Fruit fly (Drosophila melanogaster) whole organism, prepupa: ENCODE results near the gene CG9588.
A peak's percentile ranks its signal among the peaks of the same experiment; 100 is the strongest.

ENCODE experiments used
- Blimp-1 ChIP-seq: fragments of 200-800 bp; sonication (Bioruptor generic); optimal IDR thresholded peaks from 3 replicates; lab custom pipeline; 2017; ENCODE audit warnings: missing biosample characterization, missing genetic modification characterization, mild to moderate bottlenecking, moderate library complexity, missing genetic modification reagents
- CG10631 ChIP-seq: fragments of 200-800 bp; sonication (Bioruptor generic); optimal IDR thresholded peaks from 2 replicates; lab custom pipeline; 2016; ENCODE audit warnings: missing biosample characterization, missing genetic modification characterization
- CG10669 ChIP-seq: fragments of 200-800 bp; sonication (Bioruptor generic); optimal IDR thresholded peaks from 3 replicates; lab custom pipeline; 2018; ENCODE audit warnings: missing biosample characterization, mild to moderate bottlenecking, missing genetic modification characterization, moderate library complexity
- CG11762 ChIP-seq: fragments of 200-800 bp; sonication (Bioruptor generic); optimal IDR thresholded peaks from 3 replicates; lab custom pipeline; 2016; ENCODE audit warnings: missing biosample characterization, missing genetic modification characterization; ENCODE audit not compliant: insufficient read depth
- CG15336 ChIP-seq: fragments of 200-800 bp; sonication (Bioruptor generic); IDR thresholded peaks from 2 replicates; pipeline ENCODE4 v1.3.6; 2022; ENCODE audit warnings: missing biosample characterization, missing genetic modification characterization
- CG1621 ChIP-seq: fragments of 200-800 bp; sonication (Bioruptor generic); optimal IDR thresholded peaks from 3 replicates; lab custom pipeline; 2018; ENCODE audit warnings: missing biosample characterization, mild to moderate bottlenecking, missing genetic modification characterization
- CG16779 ChIP-seq: fragments of 200-800 bp; sonication (Bioruptor generic); optimal IDR thresholded peaks from 3 replicates; lab custom pipeline; 2017; ENCODE audit warnings: missing biosample characterization, mild to moderate bottlenecking, missing genetic modification characterization
- CG3032 ChIP-seq: fragments of 200-800 bp; optimal IDR thresholded peaks from 2 replicates; lab custom pipeline; 2019; ENCODE audit warnings: missing biosample characterization, mild to moderate bottlenecking, missing genetic modification characterization, moderate library complexity
- CG31627 ChIP-seq: fragments of 200-800 bp; sonication (Bioruptor generic); optimal IDR thresholded peaks from 3 replicates; lab custom pipeline; 2016; ENCODE audit warnings: missing biosample characterization, missing genetic modification characterization
- CG32006 ChIP-seq: fragments of 200-800 bp; sonication (Bioruptor generic); optimal IDR thresholded peaks from 3 replicates; lab custom pipeline; 2017; ENCODE audit warnings: missing biosample characterization, mild to moderate bottlenecking, missing genetic modification characterization
- CG4318 ChIP-seq: fragments of 200-800 bp; sonication (Bioruptor generic); optimal IDR thresholded peaks from 3 replicates; lab custom pipeline; 2017; ENCODE audit warnings: missing biosample characterization, mild to moderate bottlenecking, missing genetic modification characterization
- CG6163 ChIP-seq: fragments of 200-800 bp; sonication (Bioruptor generic); IDR thresholded peaks from 3 replicates; pipeline ENCODE4 v1.3.6; 2022; ENCODE audit warnings: missing biosample characterization, missing genetic modification characterization
- CG6792 ChIP-seq: fragments of 200-800 bp; sonication (Bioruptor generic); optimal IDR thresholded peaks from 3 replicates; lab custom pipeline; 2016; ENCODE audit warnings: missing biosample characterization, missing genetic modification characterization
- CG6808 ChIP-seq: fragments of 200-800 bp; sonication (Bioruptor generic); optimal IDR thresholded peaks from 3 replicates; lab custom pipeline; 2017; ENCODE audit warnings: missing biosample characterization, missing genetic modification characterization, mild to moderate bottlenecking, moderate library complexity, missing genetic modification reagents
- CG6854 ChIP-seq: fragments of 200-800 bp; sonication (Bioruptor generic); optimal IDR thresholded peaks from 2 replicates; lab custom pipeline; 2017; ENCODE audit warnings: missing biosample characterization, mild to moderate bottlenecking, missing genetic modification characterization
- CG7368 ChIP-seq: fragments of 200-800 bp; sonication (Bioruptor generic); optimal IDR thresholded peaks from 3 replicates; lab custom pipeline; 2016; ENCODE audit warnings: missing biosample characterization, missing genetic modification characterization
- CG8119 ChIP-seq: fragments of 200-800 bp; sonication (Bioruptor generic); IDR thresholded peaks from 3 replicates; pipeline ENCODE4 v1.3.6; 2022; ENCODE audit warnings: missing biosample characterization, missing genetic modification characterization
- CG8319 ChIP-seq: fragments of 200-800 bp; sonication (Bioruptor generic); optimal IDR thresholded peaks from 3 replicates; lab custom pipeline; 2016; ENCODE audit warnings: missing biosample characterization, missing genetic modification characterization
- CG9139 ChIP-seq: fragments of 200-800 bp; sonication (Bioruptor generic); optimal IDR thresholded peaks from 3 replicates; lab custom pipeline; 2017; ENCODE audit warnings: missing biosample characterization, mild to moderate bottlenecking, missing genetic modification characterization
- Eip75B ChIP-seq: fragments of 200-800 bp; sonication (Bioruptor generic); optimal IDR thresholded peaks from 3 replicates; lab custom pipeline; 2016; ENCODE audit warnings: missing biosample characterization, missing genetic modification characterization
- Eip93F ChIP-seq: fragments of 200-800 bp; sonication (Bioruptor generic); optimal IDR thresholded peaks from 2 replicates; lab custom pipeline; 2016; ENCODE audit warnings: missing biosample characterization, mild to moderate bottlenecking, missing genetic modification characterization
- Ets96B ChIP-seq: fragments of 200-800 bp; optimal IDR thresholded peaks from 2 replicates; lab custom pipeline; 2019; ENCODE audit warnings: missing biosample characterization, mild to moderate bottlenecking, missing genetic modification characterization, moderate library complexity
- Gug ChIP-seq: fragments of 200-800 bp; sonication (Bioruptor generic); IDR thresholded peaks from 2 replicates; pipeline ENCODE4 v1.3.6; 2022; ENCODE audit warnings: missing biosample characterization, missing genetic modification characterization
- Hr38 ChIP-seq: sonication (Bioruptor generic); optimal IDR thresholded peaks from 2 replicates; lab custom pipeline; 2016; ENCODE audit warnings: missing biosample characterization, missing genetic modification characterization
- Hr39 ChIP-seq: fragments of 200-800 bp; sonication (Bioruptor generic); optimal IDR thresholded peaks from 2 replicates; lab custom pipeline; 2016; ENCODE audit warnings: missing biosample characterization, missing genetic modification characterization
- Met ChIP-seq: fragments of 200-800 bp; sonication (Bioruptor generic); optimal IDR thresholded peaks from 3 replicates; lab custom pipeline; 2016; ENCODE audit warnings: missing biosample characterization, missing genetic modification characterization
- OdsH ChIP-seq: fragments of 200-800 bp; sonication (Bioruptor generic); optimal IDR thresholded peaks from 3 replicates; lab custom pipeline; 2016; ENCODE audit warnings: missing biosample characterization, missing genetic modification characterization
- Smox ChIP-seq: fragments of 200-800 bp; sonication (Bioruptor generic); optimal IDR thresholded peaks from 3 replicates; lab custom pipeline; 2016; ENCODE audit warnings: missing biosample characterization, missing genetic modification characterization
- Sox102F ChIP-seq: fragments of 200-800 bp; sonication (Bioruptor generic); optimal IDR thresholded peaks from 2 replicates; lab custom pipeline; 2016; ENCODE audit warnings: missing biosample characterization, mild to moderate bottlenecking, missing genetic modification characterization
- Sox15 ChIP-seq: fragments of 200-800 bp; sonication (Bioruptor generic); optimal IDR thresholded peaks from 3 replicates; lab custom pipeline; 2016; ENCODE audit warnings: missing biosample characterization, missing genetic modification characterization
- achi ChIP-seq: fragments of 200-800 bp; sonication (Bioruptor generic); optimal IDR thresholded peaks from 3 replicates; lab custom pipeline; 2016; ENCODE audit warnings: missing biosample characterization, missing genetic modification characterization
- acj6 ChIP-seq: fragments of 200-800 bp; sonication (Bioruptor generic); optimal IDR thresholded peaks from 3 replicates; lab custom pipeline; 2016; ENCODE audit warnings: missing biosample characterization, missing genetic modification characterization
- cyc ChIP-seq: fragments of 200-800 bp; sonication (Bioruptor generic); optimal IDR thresholded peaks from 3 replicates; lab custom pipeline; 2016; ENCODE audit warnings: missing biosample characterization, missing genetic modification characterization
- dac ChIP-seq: fragments of 200-800 bp; sonication (Bioruptor generic); optimal IDR thresholded peaks from 2 replicates; lab custom pipeline; 2017; ENCODE audit warnings: missing biosample characterization, mild to moderate bottlenecking, missing genetic modification characterization
- eg ChIP-seq: fragments of 200-800 bp; sonication (Bioruptor generic); IDR thresholded peaks from 3 replicates; pipeline ENCODE4 v1.3.6; 2022; ENCODE audit warnings: missing biosample characterization, missing genetic modification characterization
- esn ChIP-seq: fragments of 200-800 bp; sonication (Bioruptor generic); optimal IDR thresholded peaks from 2 replicates; lab custom pipeline; 2016; ENCODE audit warnings: missing biosample characterization, mild to moderate bottlenecking, missing genetic modification characterization, moderate library complexity
- fd59A ChIP-seq: fragments of 200-800 bp; sonication (Bioruptor generic); optimal IDR thresholded peaks from 2 replicates; lab custom pipeline; 2017; ENCODE audit warnings: missing biosample characterization, mild to moderate bottlenecking, missing genetic modification characterization, missing genetic modification reagents
- net ChIP-seq: fragments of 200-800 bp; sonication (Bioruptor generic); optimal IDR thresholded peaks from 3 replicates; lab custom pipeline; 2016; ENCODE audit warnings: missing biosample characterization, missing genetic modification characterization
- pdm3 ChIP-seq: fragments of 200-800 bp; sonication (Bioruptor generic); optimal IDR thresholded peaks from 3 replicates; lab custom pipeline; 2016; ENCODE audit warnings: missing biosample characterization, missing genetic modification characterization
- salr ChIP-seq, 2 experiments: fragments of 200-800 bp; sonication (Bioruptor generic); optimal IDR thresholded peaks; 3 replicates each; lab custom pipeline; 2016 to 2018; ENCODE audit warnings: missing biosample characterization in 2 of 2, missing genetic modification characterization in 2 of 2, mild to moderate bottlenecking in 1 of 2
- spab ChIP-seq: fragments of 200-800 bp; sonication (Bioruptor generic); optimal IDR thresholded peaks from 2 replicates; lab custom pipeline; 2017; ENCODE audit warnings: missing biosample characterization, mild to moderate bottlenecking, missing genetic modification characterization, missing genetic modification reagents
- svp ChIP-seq: fragments of 200-800 bp; sonication (Bioruptor generic); peaks from one replicate; lab custom pipeline; 2016; ENCODE audit warnings: missing biosample characterization, missing genetic modification characterization
- topi ChIP-seq: fragments of 200-800 bp; sonication (Bioruptor generic); optimal IDR thresholded peaks from 3 replicates; lab custom pipeline; 2016; ENCODE audit warnings: missing biosample characterization, missing genetic modification characterization
- vri ChIP-seq: fragments of 200-800 bp; sonication (Bioruptor generic); optimal IDR thresholded peaks from 3 replicates; lab custom pipeline; 2016; ENCODE audit warnings: missing biosample characterization, mild to moderate bottlenecking, missing genetic modification characterization

The CG9588 gene

DNA sequence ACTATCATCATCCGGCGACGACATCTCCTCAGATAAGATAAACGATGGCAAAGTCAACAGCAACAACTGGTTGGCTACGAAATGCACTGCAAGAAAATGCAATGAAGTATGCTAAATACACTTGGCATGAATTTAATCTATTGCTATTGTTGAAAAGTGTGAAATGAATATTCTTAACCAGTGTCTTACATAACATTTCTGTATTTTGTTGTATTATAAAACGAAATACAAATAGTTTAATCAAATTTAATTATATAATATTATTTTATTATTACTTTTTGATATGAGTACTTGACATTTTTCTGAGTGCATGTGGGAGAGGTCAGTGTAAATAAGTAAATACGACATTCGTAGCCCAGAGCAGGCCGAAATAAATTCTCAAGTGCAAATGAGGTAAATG lies 37.1 kb upstream of the CG9588 start (continued):
- TF ChIP-seq CG6808 (GFP tag; lab: Kevin White, UChicago) (peak; percentile 49), eg (GFP tag; lab: Robert Waterston, UW) (peak; percentile 64; the same call in 2 of the 3 replicates), Hr38 (GFP tag; lab: Kevin White, UChicago) (no peak), dac (no peak), net (GFP tag; lab: Kevin White, UChicago) (peak; percentile 34), CG8119 (GFP tag; lab: Robert Waterston, UW) (peak; percentile 79), Eip75B (no peak), fd59A (no peak), vri (GFP tag; lab: Kevin White, UChicago) (no peak), CG1621 (tag; lab: Kevin White, UChicago) (no peak), CG10669 (GFP tag; lab: Kevin White, UChicago) (peak; percentile 46), CG9139 (GFP tag; lab: Kevin White, UChicago) (peak; percentile 49), CG6163 (GFP tag; lab: Robert Waterston, UW) (peak; percentile 38; the same call in 1 of the 3 replicates), Eip93F (GFP tag; lab: Kevin White, UChicago) (no peak), Blimp-1 (GFP tag; lab: Kevin White, UChicago) (no peak), OdsH (GFP tag; lab: Kevin White, UChicago) (peak; percentile 60), Gug (GFP tag; lab: Robert Waterston, UW) (peak; percentile 62), CG16779 (tag; lab: Kevin White, UChicago) (peak; percentile 40), acj6 (GFP tag; lab: Kevin White, UChicago) (peak; percentile 32), topi (GFP tag; lab: Kevin White, UChicago) (no peak), Hr39 (GFP tag; lab: Kevin White, UChicago) (no peak)

DNA sequence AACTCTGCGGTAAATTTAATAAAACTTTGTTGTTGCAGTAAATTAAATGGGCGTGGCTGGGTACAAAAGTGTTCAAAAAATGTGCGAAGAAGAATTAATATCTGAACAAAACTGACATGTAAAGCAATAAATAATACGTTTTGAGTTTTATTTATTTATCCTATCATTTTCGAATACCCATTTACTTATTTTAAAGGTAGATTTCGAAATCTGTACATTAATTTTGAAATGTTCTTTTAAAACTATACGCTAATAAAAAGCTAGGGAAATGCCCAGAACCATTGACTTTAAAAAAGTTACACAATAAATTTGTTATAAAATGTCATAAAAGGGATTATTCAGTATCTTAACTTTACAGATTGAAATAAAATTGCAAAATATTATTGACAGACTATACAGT lies 35.3 kb upstream of the CG9588 start, which contains the start of the genes primo-1 and primo-2:
Gene primo-1 (minus strand): TSS at position 101 of the 400 bp plus-strand sequence.
Gene primo-2 (minus strand): TSS at position 101 of the 400 bp plus-strand sequence.
- TF ChIP-seq CG4318 (GFP tag; lab: Kevin White, UChicago) (no peak), acj6 (GFP tag; lab: Kevin White, UChicago) (no peak), achi (GFP tag; lab: Kevin White, UChicago) (no peak), topi (GFP tag; lab: Kevin White, UChicago) (no peak), Hr39 (GFP tag; lab: Kevin White, UChicago) (no peak), CG32006 (GFP tag; lab: Kevin White, UChicago) (no peak), CG7368 (GFP tag; lab: Kevin White, UChicago) (no peak), CG31627 (GFP tag; lab: Kevin White, UChicago) (no peak)
- TF ChIP-seq, all 60 proteins: peak for 0

- TF ChIP-seq Smox (peak; percentile 21), Hr39 (GFP tag; lab: Kevin White, UChicago) (peak; percentile 11), spab (GFP tag; lab: Kevin White, UChicago) (no peak), Hr38 (GFP tag; lab: Kevin White, UChicago) (no peak), pdm3 (peak; percentile 12), CG6854 (no peak), CG8119 (GFP tag; lab: Robert Waterston, UW) (no peak), Sox102F (GFP tag; lab: Kevin White, UChicago) (no peak), OdsH (GFP tag; lab: Kevin White, UChicago) (no peak), dac (no peak), CG11762 (GFP tag; lab: Kevin White, UChicago) (no peak), CG15336 (GFP tag; lab: Robert Waterston, UW) (0 out of 2 replicates have a peak, but pooled peaks have one; percentile 26), Gug (GFP tag; lab: Robert Waterston, UW) (no peak), Eip75B (no peak), acj6 (GFP tag; lab: Kevin White, UChicago) (no peak), Sox15 (no peak), Ets96B (tag; lab: Kevin White, UChicago) (peak; percentile 6), salr (GFP tag; optimal IDR thresholded peaks at IDR 0.05; lab: Kevin White, UChicago) (no peak), cyc (no peak), CG16779 (tag; lab: Kevin White, UChicago) (no peak), net (GFP tag; lab: Kevin White, UChicago) (no peak), CG9139 (GFP tag; lab: Kevin White, UChicago) (no peak), CG31627 (GFP tag; lab: Kevin White, UChicago) (peak; percentile 17), CG3032 (tag; lab: Kevin White, UChicago) (no peak), CG6792 (GFP tag; lab: Kevin White, UChicago) (no peak), CG6163 (GFP tag; lab: Robert Waterston, UW) (peak; percentile 30; the same call in 2 of the 3 replicates), svp (GFP tag; lab: Kevin White, UChicago) (peak; percentile 73), CG32006 (GFP tag; lab: Kevin White, UChicago) (no peak), CG1621 (tag; lab: Kevin White, UChicago) (peak; percentile 84), CG10631 (GFP tag; lab: Kevin White, UChicago) (no peak), CG8319 (GFP tag; lab: Kevin White, UChicago) (no peak), topi (GFP tag; lab: Kevin White, UChicago) (no peak), Met (no peak), esn (peak; percentile 33)
Observed at dm6 chr3R:13710645-13711044, 34.2 kb upstream of the CG9588 start.
